Worm (Caenorhabditis elegans) whole organism, L4 larva: ENCODE results near the gene Y42G9A.3.

ENCODE experiments used
- D1046.2 ChIP-seq: fragments of 200-800 bp; sonication (Bioruptor generic); IDR thresholded peaks from 2 replicates; pipeline ENCODE4 v1.3.6; 2022; ENCODE audit warnings: missing genetic modification characterization, missing compliant biosample characterization
- ama-1 ChIP-seq: fragments of 150-350 bp; optimal IDR thresholded peaks from 2 replicates; lab custom pipeline; 2014; ENCODE audit warnings: inconsistent platforms, mixed read lengths
- ceh-20 ChIP-seq: fragments of 200-800 bp; sonication (Bioruptor generic); IDR thresholded peaks from 2 replicates; pipeline ENCODE4 v1.3.6; 2022; ENCODE audit warnings: missing genetic modification reagents, missing genetic modification characterization, missing compliant biosample characterization
- ces-1 ChIP-seq: fragments of 150-350 bp; sonication (generic microtip); optimal IDR thresholded peaks from 4 replicates; lab custom pipeline; 2014; ENCODE audit warnings: missing biosample characterization, missing genetic modification reagents, missing genetic modification characterization
- lin-13 ChIP-seq: fragments of 150-350 bp; optimal IDR thresholded peaks from 2 replicates; lab custom pipeline; 2014; ENCODE audit warnings: missing biosample characterization, missing genetic modification reagents, missing genetic modification characterization
- nhr-10 ChIP-seq: fragments of 150-350 bp; optimal IDR thresholded peaks from 2 replicates; lab custom pipeline; 2014; ENCODE audit warnings: missing biosample characterization, missing genetic modification characterization
- nhr-11 ChIP-seq: fragments of 150-350 bp; optimal IDR thresholded peaks from 2 replicates; lab custom pipeline; 2014; ENCODE audit warnings: missing biosample characterization, missing genetic modification characterization
- unc-130 ChIP-seq: sonication (generic microtip); optimal IDR thresholded peaks from 2 replicates; lab custom pipeline; 2016; ENCODE audit warnings: missing genetic modification reagents, missing genetic modification characterization, missing compliant biosample characterization
- unc-39 ChIP-seq: sonication (generic microtip); optimal IDR thresholded peaks from 2 replicates; lab custom pipeline; 2017; ENCODE audit warnings: missing biosample characterization, missing genetic modification characterization

- TF ChIP-seq ama-1 (lab: Kevin White, UChicago) (no peak), lin-13 (GFP tag; lab: Kevin White, UChicago) (no peak), nhr-11 (peak; percentile 86), unc-39 (no peak), nhr-10 (tag; lab: Kevin White, UChicago) (no peak), ceh-20 (GFP tag; lab: Robert Waterston, UW) (no peak), unc-130 (GFP tag; lab: Kevin White, UChicago) (no peak), ces-1 (GFP tag; lab: Kevin White, UChicago) (no peak), D1046.2 (GFP tag; lab: Robert Waterston, UW) (no peak)
Measured at ce11 chrIII:6170038-6170437, 24.0 kb downstream of the Y42G9A.3 start.
